Worm (Caenorhabditis elegans) whole organism, L4 larva: ENCODE data around the gene C04F5.2.
"Not testable (repeated sequence)": the region's sequence is repeated elsewhere in the genome, so short reads cannot be mapped to it uniquely, and the experiment has no call there.

Experiments used
- D1046.2 ChIP-seq: fragments of 200-800 bp; sonication (Bioruptor generic); IDR thresholded peaks from 2 replicates; pipeline ENCODE4 v1.3.6; 2022; ENCODE audit warnings: missing genetic modification characterization, missing compliant biosample characterization
- F10B5.3 ChIP-seq: sonication (generic microtip); optimal IDR thresholded peaks from 2 replicates; lab custom pipeline; 2016; ENCODE audit warnings: mild to moderate bottlenecking, missing genetic modification characterization, missing compliant biosample characterization
- Y105C5A.15 ChIP-seq: fragments of 200-800 bp; sonication (Bioruptor generic); IDR thresholded peaks from 2 replicates; pipeline ENCODE4 v1.3.6; 2022; ENCODE audit warnings: missing genetic modification characterization, missing compliant biosample characterization
- Y48G9A.11 ChIP-seq: fragments of 200-800 bp; sonication (Bioruptor generic); IDR thresholded peaks from 2 replicates; pipeline ENCODE4 v1.3.6; 2022; ENCODE audit warnings: missing genetic modification reagents, missing genetic modification characterization, missing compliant biosample characterization
- Y75B8A.6 ChIP-seq: fragments of 200-800 bp; sonication (Bioruptor generic); IDR thresholded peaks from 2 replicates; pipeline ENCODE4 v1.3.6; 2022; ENCODE audit warnings: missing genetic modification reagents, missing genetic modification characterization, missing compliant biosample characterization
- ZK337.2 ChIP-seq: fragments of 200-800 bp; sonication (Bioruptor generic); IDR thresholded peaks from 2 replicates; pipeline ENCODE4 v1.3.6; 2022; ENCODE audit warnings: missing genetic modification reagents, missing genetic modification characterization, missing compliant biosample characterization
- ZK546.5 ChIP-seq, 2 experiments: sonication (generic microtip); optimal IDR thresholded peaks; 2 replicates each; lab custom pipeline; 2017; ENCODE audit warnings: missing biosample characterization in 2 of 2, missing genetic modification characterization in 2 of 2
- arid-1 ChIP-seq: fragments of 200-800 bp; sonication (Bioruptor generic); conservative IDR thresholded peaks from 2 replicates; pipeline ENCODE4 v1.3.6; 2022; ENCODE audit warnings: missing genetic modification reagents, missing genetic modification characterization, missing compliant biosample characterization
- ceh-20 ChIP-seq: fragments of 200-800 bp; sonication (Bioruptor generic); IDR thresholded peaks from 2 replicates; pipeline ENCODE4 v1.3.6; 2022; ENCODE audit warnings: missing genetic modification reagents, missing genetic modification characterization, missing compliant biosample characterization
- ceh-44 ChIP-seq: fragments of 200-800 bp; sonication (Bioruptor generic); IDR thresholded peaks from 2 replicates; pipeline ENCODE4 v1.3.6; 2022; ENCODE audit warnings: missing genetic modification reagents, missing genetic modification characterization, missing compliant biosample characterization
- ceh-82 ChIP-seq: sonication (generic microtip); optimal IDR thresholded peaks from 2 replicates; lab custom pipeline; 2017; ENCODE audit warnings: missing biosample characterization, missing genetic modification characterization
- cey-2 ChIP-seq: sonication (generic microtip); optimal IDR thresholded peaks from 3 replicates; lab custom pipeline; 2017; ENCODE audit warnings: missing genetic modification characterization, mild to moderate bottlenecking, missing compliant biosample characterization, antibody characterized with exemption, borderline replicate concordance; ENCODE audit not compliant: insufficient read depth
- ctbp-1 ChIP-seq: fragments of 200-800 bp; sonication (Bioruptor generic); IDR thresholded peaks from 2 replicates; pipeline ENCODE4 v1.3.6; 2022; ENCODE audit warnings: missing genetic modification reagents, missing genetic modification characterization, missing compliant biosample characterization
- dmd-6 ChIP-seq: fragments of 200-800 bp; sonication (Bioruptor generic); IDR thresholded peaks from 2 replicates; pipeline ENCODE4 v1.3.6; 2022; ENCODE audit warnings: missing genetic modification reagents, missing genetic modification characterization, missing compliant biosample characterization
- dmd-8 ChIP-seq: fragments of 200-800 bp; sonication (Bioruptor generic); IDR thresholded peaks from 2 replicates; pipeline ENCODE4 v1.3.6; 2022; ENCODE audit warnings: missing genetic modification characterization, missing compliant biosample characterization
- dmd-9 ChIP-seq: fragments of 200-800 bp; sonication (Bioruptor generic); IDR thresholded peaks from 2 replicates; pipeline ENCODE4 v1.3.6; 2022; ENCODE audit warnings: missing genetic modification reagents, missing genetic modification characterization, missing compliant biosample characterization
- dpl-1 ChIP-seq: fragments of 150-350 bp; optimal IDR thresholded peaks from 2 replicates; lab custom pipeline; 2014; ENCODE audit warnings: missing biosample characterization, missing genetic modification reagents, missing genetic modification characterization
- fos-1 ChIP-seq: fragments of 150-350 bp; optimal IDR thresholded peaks from 2 replicates; lab custom pipeline; 2014; ENCODE audit warnings: missing biosample characterization, missing genetic modification characterization
- gei-8 ChIP-seq: fragments of 200-800 bp; sonication (Bioruptor generic); optimal IDR thresholded peaks from 2 replicates; lab custom pipeline; 2018; ENCODE audit warnings: mild to moderate bottlenecking, missing genetic modification characterization, missing compliant biosample characterization
- hlh-11 ChIP-seq: fragments of 200-800 bp; sonication (Bioruptor generic); optimal IDR thresholded peaks from 2 replicates; lab custom pipeline; 2018; ENCODE audit warnings: mild to moderate bottlenecking, missing genetic modification characterization, missing compliant biosample characterization
- hmg-1.1 ChIP-seq: fragments of 200-800 bp; sonication (Bioruptor generic); IDR thresholded peaks from 2 replicates; pipeline ENCODE4 v1.3.6; 2022; ENCODE audit warnings: missing genetic modification reagents, missing genetic modification characterization, missing compliant biosample characterization
- lim-7 ChIP-seq: fragments of 200-800 bp; sonication (Bioruptor generic); IDR thresholded peaks from 2 replicates; pipeline ENCODE4 v1.3.6; 2022; ENCODE audit warnings: missing genetic modification characterization, missing compliant biosample characterization
- lin-1 ChIP-seq: fragments of 200-800 bp; sonication (Bioruptor generic); IDR thresholded peaks from 2 replicates; pipeline ENCODE4 v1.3.6; 2022; ENCODE audit warnings: missing genetic modification reagents, missing genetic modification characterization, missing compliant biosample characterization
- lin-29 ChIP-seq: fragments of 200-800 bp; sonication (Bioruptor generic); IDR thresholded peaks from 2 replicates; pipeline ENCODE4 v1.3.6; 2022; ENCODE audit warnings: missing genetic modification reagents, missing genetic modification characterization, missing compliant biosample characterization
- lin-38 ChIP-seq: fragments of 200-800 bp; sonication (Bioruptor generic); IDR thresholded peaks from 2 replicates; pipeline ENCODE4 v1.3.6; 2022; ENCODE audit warnings: missing genetic modification reagents, missing genetic modification characterization, missing compliant biosample characterization
- madf-9 ChIP-seq: fragments of 200-800 bp; sonication (Bioruptor generic); conservative IDR thresholded peaks from 2 replicates; pipeline ENCODE4 v1.3.6; 2022; ENCODE audit warnings: missing genetic modification reagents, missing genetic modification characterization, missing compliant biosample characterization
- mdt-29 ChIP-seq: fragments of 200-800 bp; sonication (Bioruptor generic); IDR thresholded peaks from 2 replicates; pipeline ENCODE4 v1.3.6; 2022; ENCODE audit warnings: missing genetic modification reagents, missing genetic modification characterization, missing compliant biosample characterization
- mep-1 ChIP-seq: fragments of 150-350 bp; sonication (generic microtip); optimal IDR thresholded peaks from 3 replicates; lab custom pipeline; 2014; ENCODE audit warnings: missing biosample characterization, missing genetic modification characterization
- nhr-42 ChIP-seq: fragments of 200-800 bp; sonication (Bioruptor generic); IDR thresholded peaks from 2 replicates; pipeline ENCODE4 v1.3.6; 2022; ENCODE audit warnings: missing genetic modification characterization, missing compliant biosample characterization
- nhr-77 ChIP-seq: fragments of 150-350 bp; optimal IDR thresholded peaks from 2 replicates; lab custom pipeline; 2014; ENCODE audit warnings: missing biosample characterization, missing genetic modification characterization
- pha-4 ChIP-seq, 2 experiments: fragments of 150-350 bp in 1 of 2; fragments of 200-800 bp in 1 of 2; sonication (Bioruptor generic) in 1 of 2; IDR thresholded peaks in 1 of 2; optimal IDR thresholded peaks in 1 of 2; 2 replicates each; pipeline versions ENCODE4 v1.3.6 to Lab custom; 2014 to 2022; ENCODE audit warnings: missing genetic modification characterization in 2 of 2, missing genetic modification reagents in 2 of 2, missing biosample characterization in 1 of 2, missing compliant biosample characterization in 1 of 2
- php-3 ChIP-seq: fragments of 200-800 bp; sonication (Bioruptor generic); IDR thresholded peaks from 2 replicates; pipeline ENCODE4 v1.3.6; 2022; ENCODE audit warnings: missing genetic modification reagents, missing genetic modification characterization, missing compliant biosample characterization
- rbr-2 ChIP-seq: sonication (generic microtip); optimal IDR thresholded peaks from 2 replicates; lab custom pipeline; 2016; ENCODE audit warnings: missing genotype, missing genetic modification characterization, missing compliant biosample characterization
- saeg-2 ChIP-seq: fragments of 200-800 bp; sonication (Bioruptor generic); IDR thresholded peaks from 2 replicates; pipeline ENCODE4 v1.3.6; 2022; ENCODE audit warnings: missing genetic modification reagents, missing genetic modification characterization, missing compliant biosample characterization
- set-16 ChIP-seq: fragments of 200-800 bp; sonication (Bioruptor generic); IDR thresholded peaks from 2 replicates; pipeline ENCODE4 v1.3.6; 2022; ENCODE audit warnings: missing genetic modification reagents, missing genetic modification characterization, missing compliant biosample characterization
- snpc-1.2 ChIP-seq: fragments of 200-800 bp; sonication (Bioruptor generic); IDR thresholded peaks from 2 replicates; pipeline ENCODE4 v1.3.6; 2022; ENCODE audit warnings: missing genetic modification reagents, missing genetic modification characterization, missing compliant biosample characterization
- snpc-4 ChIP-seq: fragments of 150-350 bp; optimal IDR thresholded peaks from 2 replicates; lab custom pipeline; 2014; ENCODE audit warnings: missing biosample characterization, missing genetic modification characterization
- spr-3 ChIP-seq: fragments of 200-800 bp; sonication (Bioruptor generic); optimal IDR thresholded peaks from 2 replicates; lab custom pipeline; 2018; ENCODE audit warnings: mild to moderate bottlenecking, missing genetic modification characterization, missing compliant biosample characterization
- tra-1 ChIP-seq: fragments of 200-800 bp; sonication (Bioruptor generic); IDR thresholded peaks from 2 replicates; pipeline ENCODE4 v1.3.6; 2022; ENCODE audit warnings: missing genetic modification reagents, missing genetic modification characterization, missing compliant biosample characterization
- vab-7 ChIP-seq: fragments of 200-800 bp; sonication (Bioruptor generic); IDR thresholded peaks from 2 replicates; pipeline ENCODE4 v1.3.6; 2022; ENCODE audit warnings: missing genetic modification reagents, missing genetic modification characterization, missing compliant biosample characterization
- zfp-2 ChIP-seq: sonication (generic microtip); optimal IDR thresholded peaks from 2 replicates; lab custom pipeline; 2016; ENCODE audit warnings: mild to moderate bottlenecking, missing genetic modification characterization, missing compliant biosample characterization
- zfp-3 ChIP-seq: fragments of 200-800 bp; sonication (Bioruptor generic); conservative IDR thresholded peaks from 2 replicates; pipeline ENCODE4 v1.3.6; 2022; ENCODE audit warnings: missing genetic modification reagents, missing genetic modification characterization, missing compliant biosample characterization

C04F5.2 gene

DNA sequence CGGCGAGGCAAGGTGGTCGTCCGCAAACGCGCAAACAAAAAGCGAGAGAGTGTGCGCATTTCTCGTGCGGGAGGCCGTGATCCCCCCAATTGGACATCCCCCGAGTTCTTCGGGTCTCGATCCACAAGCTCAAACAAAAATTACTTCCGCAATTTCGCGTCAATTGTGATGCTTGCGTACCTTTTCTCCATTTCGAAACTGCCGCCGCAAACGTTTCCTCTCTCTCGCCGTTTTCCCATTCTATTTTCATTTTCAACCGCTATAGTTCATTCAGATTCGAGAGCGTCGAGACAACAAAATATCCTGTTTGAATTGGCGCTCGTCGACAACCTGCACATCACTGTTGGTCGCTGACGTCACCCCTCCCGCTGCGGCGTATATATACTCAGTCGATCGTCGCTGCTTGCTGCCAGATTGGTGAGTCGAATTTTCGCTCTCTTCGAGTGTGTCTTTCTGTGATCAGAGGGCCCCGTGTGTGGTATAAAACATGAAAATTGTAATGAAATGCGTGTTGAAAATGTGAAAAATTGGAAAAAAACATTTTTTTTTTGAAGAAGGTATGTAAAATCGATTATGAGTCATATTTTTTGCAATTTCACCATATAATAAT, 47.5 kb downstream of the C04F5.2 start, which contains the start of the genes pqn-51 and K11D12.14 (continued):
- 0 out of 2 replicates have a peak, but pooled peaks have one; percentile 64 for TF ChIP-seq dmd-8 (GFP tag; lab: Robert Waterston, UW)
- 0 out of 2 replicates have a peak, but pooled peaks have one; percentile 59 for TF ChIP-seq mdt-29 (GFP tag; lab: Robert Waterston, UW)
- peak; percentile 86 for TF ChIP-seq saeg-2
- TF ChIP-seq ZK546.5 (tag; optimal IDR thresholded peaks at IDR 0.05; lab: Kevin White, UChicago): peak; percentile 42 to 90
- TF ChIP-seq snpc-4 (tag; lab: Kevin White, UChicago): no peak
- TF ChIP-seq hlh-11 (tag; lab: Kevin White, UChicago): peak; percentile 95
- TF ChIP-seq hmg-1.1: peak; percentile 91
- TF ChIP-seq spr-3 (GFP tag; lab: Kevin White, UChicago): peak; percentile 61
- TF ChIP-seq ceh-20 (GFP tag; lab: Robert Waterston, UW): peak; percentile 97
- TF ChIP-seq lim-7 (GFP tag; lab: Robert Waterston, UW): 0 out of 2 replicates have a peak, but pooled peaks have one; percentile 10
- no peak for TF ChIP-seq ceh-82
- TF ChIP-seq arid-1 (GFP tag; lab: Robert Waterston, UW): peak; percentile 78; the same call in 1 of the 2 replicates
- peak; percentile 73 for TF ChIP-seq zfp-2
- TF ChIP-seq dpl-1 (GFP tag; lab: Kevin White, UChicago): peak; percentile 90
- 0 out of 2 replicates have a peak, but pooled peaks have one; percentile 54 for TF ChIP-seq Y105C5A.15
- peak; percentile 88 for TF ChIP-seq set-16 (GFP tag; lab: Robert Waterston, UW)
- TF ChIP-seq ZK337.2: peak; percentile 69
- TF ChIP-seq vab-7: peak; percentile 90
- peak; percentile 57; the same call in 1 of the 2 replicates for TF ChIP-seq Y48G9A.11
- peak; percentile 83 for TF ChIP-seq madf-9
- peak; percentile 77 for TF ChIP-seq nhr-77 (tag; lab: Kevin White, UChicago)
- no peak for TF ChIP-seq fos-1 (tag; lab: Kevin White, UChicago)
- TF ChIP-seq F10B5.3 (tag; lab: Kevin White, UChicago): peak; percentile 79
- no peak for TF ChIP-seq cey-2
- TF ChIP-seq gei-8 (GFP tag; lab: Kevin White, UChicago): peak; percentile 35
- TF ChIP-seq mep-1: peak; percentile 87
- TF ChIP-seq, all 104 proteins: peak for 74

DNA sequence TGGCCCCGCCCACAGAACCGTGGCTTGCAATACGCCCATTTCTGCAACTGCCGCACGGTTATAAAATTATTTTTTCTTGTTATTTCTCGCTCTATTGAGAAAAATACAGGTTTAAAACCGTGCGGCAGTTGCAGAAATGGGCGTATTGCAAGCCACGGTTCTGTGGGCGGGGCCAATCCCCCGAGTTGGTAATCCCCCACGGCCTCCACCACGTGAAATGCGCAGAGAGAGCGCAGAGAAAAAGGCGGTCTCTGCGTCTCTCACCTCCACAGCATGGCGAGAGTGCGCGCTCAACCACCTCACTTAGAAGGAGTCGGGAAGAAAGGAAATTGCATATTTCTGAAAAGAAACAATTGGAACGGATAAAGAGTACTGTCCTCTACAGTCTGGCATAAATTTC, 49.7 kb downstream of the C04F5.2 start:
- peak; percentile 93 for TF ChIP-seq nhr-42
- peak; percentile 79; the same call in 1 of the 2 replicates for TF ChIP-seq arid-1 (GFP tag; lab: Robert Waterston, UW)
- peak; percentile 81 for TF ChIP-seq lin-29 (GFP tag; lab: Robert Waterston, UW)
- TF ChIP-seq mdt-29 (GFP tag; lab: Robert Waterston, UW): peak; percentile 75
- TF ChIP-seq D1046.2 (GFP tag; lab: Robert Waterston, UW): peak; percentile 73; the same call in 1 of the 2 replicates
- peak; percentile 81; the same call in 1 of the 2 replicates for TF ChIP-seq vab-7
- peak; percentile 90 for TF ChIP-seq lin-38 (GFP tag; lab: Robert Waterston, UW)
- peak; percentile 79 for TF ChIP-seq saeg-2
- 0 out of 2 replicates have a peak, but pooled peaks have one; percentile 64 for TF ChIP-seq dmd-9 (GFP tag; lab: Robert Waterston, UW)
- peak; percentile 80 for TF ChIP-seq pha-4 (GFP tag; IDR thresholded peaks at IDR 0.05; lab: Robert Waterston, UW)
- not testable (repeated sequence) for TF ChIP-seq pha-4 (tag; optimal IDR thresholded peaks at IDR 0.05; lab: Kevin White, UChicago)
- TF ChIP-seq ceh-20 (GFP tag; lab: Robert Waterston, UW): peak; percentile 91
- peak; percentile 86 for TF ChIP-seq ceh-44 (GFP tag; lab: Robert Waterston, UW)
- TF ChIP-seq rbr-2: peak; percentile 25
- TF ChIP-seq lin-1: peak; percentile 60; the same call in 1 of the 2 replicates
- peak; percentile 92 for TF ChIP-seq tra-1 (GFP tag; lab: Robert Waterston, UW)
- TF ChIP-seq hmg-1.1: peak; percentile 97
- 0 out of 2 replicates have a peak, but pooled peaks have one; percentile 30 for TF ChIP-seq snpc-1.2 (GFP tag; lab: Robert Waterston, UW)
- peak; percentile 94 for TF ChIP-seq set-16 (GFP tag; lab: Robert Waterston, UW)
- TF ChIP-seq ZK337.2: peak; percentile 46; the same call in 1 of the 2 replicates
- TF ChIP-seq ctbp-1 (GFP tag; lab: Robert Waterston, UW): peak; percentile 95
- TF ChIP-seq dmd-6 (GFP tag; lab: Robert Waterston, UW): peak; percentile 89
- TF ChIP-seq Y48G9A.11: peak; percentile 57; the same call in 1 of the 2 replicates
- TF ChIP-seq madf-9: peak; percentile 77
- peak; percentile 82 for TF ChIP-seq zfp-3 (GFP tag; lab: Robert Waterston, UW)
- peak; percentile 82 for TF ChIP-seq php-3 (GFP tag; lab: Robert Waterston, UW)
- 0 out of 2 replicates have a peak, but pooled peaks have one; percentile 33 for TF ChIP-seq Y75B8A.6
- TF ChIP-seq dmd-8 (GFP tag; lab: Robert Waterston, UW): 0 out of 2 replicates have a peak, but pooled peaks have one; percentile 59
- TF ChIP-seq, all 104 proteins: peak for 27; not testable (repeated sequence) for 77
